Worm (Caenorhabditis elegans): ENCODE data around the gene C35D10.5.

ce11 chrIII:4863127-4863526 is 976 bp downstream of the C35D10.5 start, which contains the start of gene coq-8:
- no peak for TF ChIP-seq F10B5.3 (tag; optimal IDR thresholded peaks at IDR 0.05)
- no peak for TF ChIP-seq unc-39 (tag; optimal IDR thresholded peaks at IDR 0.05)
- TF ChIP-seq nhr-28 (tag; optimal IDR thresholded peaks at IDR 0.05): no peak

All from whole organism, L4 larva.